Worm (Caenorhabditis elegans) whole organism, L1 larva: ENCODE results near the gene C13F10.5.

ENCODE experiments used
- blmp-1 ChIP-seq: fragments of 150-350 bp; optimal IDR thresholded peaks from 2 replicates; lab custom pipeline; 2014; ENCODE audit warnings: missing biosample characterization, missing genetic modification characterization
- fkh-10 ChIP-seq: sonication (generic microtip); optimal IDR thresholded peaks from 2 replicates; lab custom pipeline; 2017; ENCODE audit warnings: missing biosample characterization, missing genetic modification reagents, missing genetic modification characterization
- lin-14 ChIP-seq: fragments of 200-800 bp; sonication (Bioruptor generic); optimal IDR thresholded peaks from 2 replicates; lab custom pipeline; 2018; ENCODE audit warnings: mild to moderate bottlenecking, missing genetic modification characterization, moderate library complexity, missing compliant biosample characterization
- nhr-20 ChIP-seq: sonication (generic microtip); optimal IDR thresholded peaks from 2 replicates; lab custom pipeline; 2016; ENCODE audit warnings: mild to moderate bottlenecking, missing genetic modification characterization, missing compliant biosample characterization
- vab-15 ChIP-seq: sonication (generic microtip); optimal IDR thresholded peaks from 2 replicates; lab custom pipeline; 2017; ENCODE audit warnings: missing genotype, mild to moderate bottlenecking, missing genetic modification characterization, missing compliant biosample characterization

DNA sequence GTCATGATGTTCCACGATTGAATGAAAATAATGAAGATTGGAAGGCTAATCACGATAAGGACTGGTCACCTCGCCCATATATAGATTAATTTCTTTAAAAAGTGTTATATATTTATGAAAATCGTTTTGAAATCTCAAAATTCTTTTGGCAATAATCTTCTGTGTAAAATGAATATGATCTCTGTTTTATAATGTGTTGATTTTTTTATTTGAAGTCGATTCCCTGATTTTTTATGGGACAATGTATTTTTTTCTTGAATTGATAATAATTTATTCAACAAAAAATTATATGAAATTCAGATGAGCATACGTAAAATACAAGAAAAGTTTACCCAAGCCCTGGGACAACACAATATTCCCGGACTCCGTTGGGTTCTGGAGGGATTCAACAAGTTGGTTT is 20.6 kb upstream of the C13F10.5 start, which contains the start of gene C05C8.1:
- TF ChIP-seq vab-15 (tag; lab: Kevin White, UChicago): no peak
- no peak for TF ChIP-seq lin-14
- no peak for TF ChIP-seq blmp-1
- TF ChIP-seq fkh-10 (GFP tag; lab: Kevin White, UChicago): no peak
- no peak for TF ChIP-seq nhr-20
